Worm (Caenorhabditis elegans) whole organism, L4 larva: ENCODE data around the gene fbxb-1.

Experiments
- hlh-30 ChIP-seq: sonication (generic microtip); optimal IDR thresholded peaks from 2 replicates; lab custom pipeline; 2017; ENCODE audit warnings: antibody characterized with exemption, mild to moderate bottlenecking, missing genetic modification characterization, missing compliant biosample characterization; ENCODE audit not compliant: insufficient read depth
- lin-15B ChIP-seq: fragments of 150-350 bp; sonication (generic microtip); optimal IDR thresholded peaks from 3 replicates; lab custom pipeline; 2014; ENCODE audit warnings: missing biosample characterization, missing genetic modification characterization
- zfp-2 ChIP-seq: sonication (generic microtip); optimal IDR thresholded peaks from 2 replicates; lab custom pipeline; 2016; ENCODE audit warnings: mild to moderate bottlenecking, missing genetic modification characterization, missing compliant biosample characterization

DNA sequence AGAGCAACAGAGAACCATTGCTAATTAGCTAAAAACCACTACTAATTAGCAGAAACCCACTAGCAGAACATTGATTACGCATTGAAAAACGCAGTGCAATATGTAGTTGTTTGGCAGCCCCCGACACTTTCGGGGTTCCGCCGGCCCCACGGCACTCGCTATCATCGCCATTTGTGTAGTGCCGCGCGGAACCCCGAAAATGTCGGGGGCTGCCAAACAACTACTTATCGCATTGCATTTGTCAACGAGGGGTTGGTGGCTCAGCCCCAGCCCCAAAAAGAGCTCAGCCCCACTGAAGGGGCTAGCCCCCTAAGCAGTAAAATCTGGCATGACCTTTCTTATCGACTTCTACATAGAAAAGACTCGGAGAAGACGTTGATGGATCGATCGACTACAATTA is 19.2 kb downstream of the fbxb-1 start:
- TF ChIP-seq hlh-30 (tag; lab: Kevin White, UChicago) (no peak), zfp-2 (tag; lab: Kevin White, UChicago) (no peak), lin-15B (tag; lab: Kevin White, UChicago) (no peak)
